Worm (Caenorhabditis elegans) whole organism, young adult: Measurements from ENCODE around the gene cul-5.

Experiments used
- C17E4.6 ChIP-seq: fragments of 200-800 bp; sonication (Bioruptor generic); IDR thresholded peaks from 2 replicates; pipeline ENCODE4 v1.3.6; 2022; ENCODE audit warnings: missing genetic modification reagents, missing genetic modification characterization, missing compliant biosample characterization
- F23B12.7 ChIP-seq: sonication (generic microtip); optimal IDR thresholded peaks from 2 replicates; lab custom pipeline; 2017; ENCODE audit warnings: missing genetic modification characterization, mild to moderate bottlenecking, missing compliant biosample characterization, antibody characterized with exemption, moderate library complexity; ENCODE audit not compliant: insufficient read depth
- F49E8.2 ChIP-seq: sonication (generic microtip); optimal IDR thresholded peaks from 3 replicates; lab custom pipeline; 2017; ENCODE audit warnings: missing genetic modification characterization, mild to moderate bottlenecking, missing compliant biosample characterization, antibody characterized with exemption, moderate library complexity; ENCODE audit not compliant: insufficient read depth
- F52B5.7 ChIP-seq: sonication (generic microtip); optimal IDR thresholded peaks from 2 replicates; lab custom pipeline; 2016; ENCODE audit warnings: mild to moderate bottlenecking, missing genetic modification characterization, missing compliant biosample characterization
- T07F8.4 ChIP-seq: sonication (generic microtip); optimal IDR thresholded peaks from 2 replicates; lab custom pipeline; 2016; ENCODE audit warnings: mild to moderate bottlenecking, missing genetic modification characterization, moderate library complexity, missing compliant biosample characterization
- Y67H2A.10 ChIP-seq: fragments of 200-800 bp; sonication (Bioruptor generic); conservative IDR thresholded peaks from 2 replicates; pipeline ENCODE4 v1.3.6; 2022; ENCODE audit warnings: missing genetic modification reagents, missing genetic modification characterization, missing compliant biosample characterization
- Y79H2A.3 ChIP-seq: fragments of 200-800 bp; sonication (Bioruptor generic); conservative IDR thresholded peaks from 2 replicates; pipeline ENCODE4 v1.3.6; 2022; ENCODE audit warnings: missing genetic modification reagents, missing genetic modification characterization, missing compliant biosample characterization
- Y95B8A.8 ChIP-seq: fragments of 200-800 bp; sonication (Bioruptor generic); IDR thresholded peaks from 2 replicates; pipeline ENCODE4 v1.3.6; 2022; ENCODE audit warnings: missing genetic modification reagents, missing genetic modification characterization, missing compliant biosample characterization
- athp-1 ChIP-seq: sonication (generic microtip); optimal IDR thresholded peaks from 2 replicates; lab custom pipeline; 2017; ENCODE audit warnings: mild to moderate bottlenecking, missing genetic modification characterization, missing compliant biosample characterization
- ceh-100 ChIP-seq: fragments of 200-800 bp; sonication (Bioruptor generic); IDR thresholded peaks from 2 replicates; pipeline ENCODE4 v1.3.6; 2022; ENCODE audit warnings: missing genetic modification reagents, missing genetic modification characterization, missing compliant biosample characterization
- dox-1 ChIP-seq: fragments of 200-800 bp; sonication (Bioruptor generic); IDR thresholded peaks from 2 replicates; pipeline ENCODE4 v1.3.6; 2022; ENCODE audit warnings: missing genetic modification reagents, missing genetic modification characterization, missing compliant biosample characterization
- dpff-1 ChIP-seq: sonication (generic microtip); optimal IDR thresholded peaks from 2 replicates; lab custom pipeline; 2017; ENCODE audit warnings: mild to moderate bottlenecking, missing genetic modification characterization, missing compliant biosample characterization
- ekl-4 ChIP-seq: fragments of 200-800 bp; sonication (Bioruptor generic); IDR thresholded peaks from 2 replicates; pipeline ENCODE4 v1.3.6; 2022; ENCODE audit warnings: missing genetic modification reagents, missing genetic modification characterization, missing compliant biosample characterization
- ets-4 ChIP-seq: fragments of 200-800 bp; sonication (Bioruptor generic); optimal IDR thresholded peaks from 2 replicates; lab custom pipeline; 2018; ENCODE audit warnings: mild to moderate bottlenecking, missing genetic modification characterization, missing compliant biosample characterization
- gei-17 ChIP-seq: fragments of 200-800 bp; sonication (Bioruptor generic); optimal IDR thresholded peaks from 2 replicates; lab custom pipeline; 2018; ENCODE audit warnings: mild to moderate bottlenecking, missing genetic modification characterization, missing compliant biosample characterization
- hmg-1.2 ChIP-seq: fragments of 200-800 bp; sonication (Bioruptor generic); IDR thresholded peaks from 2 replicates; pipeline ENCODE4 v1.3.6; 2022; ENCODE audit warnings: missing genetic modification reagents, missing genetic modification characterization, missing compliant biosample characterization
- lir-1 ChIP-seq: fragments of 200-800 bp; sonication (Bioruptor generic); conservative IDR thresholded peaks from 2 replicates; pipeline ENCODE4 v1.3.6; 2022; ENCODE audit warnings: missing genetic modification reagents, missing genetic modification characterization, missing compliant biosample characterization
- lsy-27 ChIP-seq: sonication (generic microtip); optimal IDR thresholded peaks from 2 replicates; lab custom pipeline; 2017; ENCODE audit warnings: missing genetic modification characterization, mild to moderate bottlenecking, missing compliant biosample characterization, antibody characterized with exemption, missing genotype, borderline replicate concordance; ENCODE audit not compliant: insufficient read depth
- madf-8 ChIP-seq: fragments of 200-800 bp; sonication (Bioruptor generic); conservative IDR thresholded peaks from 2 replicates; pipeline ENCODE4 v1.3.6; 2022; ENCODE audit warnings: missing genetic modification reagents, missing genetic modification characterization, missing compliant biosample characterization
- mes-4 ChIP-seq: sonication (generic microtip); optimal IDR thresholded peaks from 2 replicates; lab custom pipeline; 2016; ENCODE audit warnings: missing genotype, missing genetic modification characterization, missing compliant biosample characterization
- mxl-1 ChIP-seq: sonication (generic microtip); optimal IDR thresholded peaks from 2 replicates; lab custom pipeline; 2016; ENCODE audit warnings: missing genetic modification characterization, missing compliant biosample characterization
- nfya-1 ChIP-seq: sonication (generic microtip); optimal IDR thresholded peaks from 2 replicates; lab custom pipeline; 2017; ENCODE audit warnings: antibody characterized with exemption, missing compliant biosample characterization, missing genetic modification characterization, borderline replicate concordance; ENCODE audit not compliant: insufficient read depth
- nhr-179 ChIP-seq: sonication (generic microtip); optimal IDR thresholded peaks from 2 replicates; lab custom pipeline; 2016; ENCODE audit warnings: mild to moderate bottlenecking, missing genetic modification characterization, missing compliant biosample characterization
- nhr-80 ChIP-seq: sonication (generic microtip); optimal IDR thresholded peaks from 2 replicates; lab custom pipeline; 2016; ENCODE audit warnings: missing genetic modification characterization, missing compliant biosample characterization
- pha-4 ChIP-seq: fragments of 150-350 bp; sonication (generic microtip); optimal IDR thresholded peaks from 2 replicates; lab custom pipeline; 2014; ENCODE audit warnings: missing biosample characterization, missing genetic modification reagents, missing genetic modification characterization
- sea-2 ChIP-seq: fragments of 200-800 bp; sonication (Bioruptor generic); IDR thresholded peaks from 2 replicates; pipeline ENCODE4 v1.3.6; 2022; ENCODE audit warnings: missing genetic modification characterization, missing compliant biosample characterization
- snpc-3.4 ChIP-seq: sonication (generic microtip); optimal IDR thresholded peaks from 2 replicates; lab custom pipeline; 2017; ENCODE audit warnings: missing genetic modification characterization, mild to moderate bottlenecking, missing compliant biosample characterization, antibody characterized with exemption, moderate library complexity, missing genotype, missing genetic modification reagents
- sptf-2 ChIP-seq: fragments of 200-800 bp; sonication (Bioruptor generic); optimal IDR thresholded peaks from 2 replicates; lab custom pipeline; 2018; ENCODE audit warnings: mild to moderate bottlenecking, missing genetic modification characterization, missing compliant biosample characterization
- tbx-9 ChIP-seq: sonication (generic microtip); optimal IDR thresholded peaks from 2 replicates; lab custom pipeline; 2016; ENCODE audit warnings: borderline replicate concordance, missing genetic modification characterization, inconsistent platforms, missing compliant biosample characterization
- unc-130 ChIP-seq: sonication (generic microtip); optimal IDR thresholded peaks from 2 replicates; lab custom pipeline; 2016; ENCODE audit warnings: missing genetic modification reagents, missing genetic modification characterization, missing compliant biosample characterization
- xnd-1 ChIP-seq: sonication (generic microtip); optimal IDR thresholded peaks from 2 replicates; lab custom pipeline; 2016; ENCODE audit warnings: missing genotype, missing genetic modification reagents, missing genetic modification characterization, missing compliant biosample characterization
- zfh-2 ChIP-seq: fragments of 200-800 bp; sonication (Bioruptor generic); conservative IDR thresholded peaks from 2 replicates; pipeline ENCODE4 v1.3.6; 2022; ENCODE audit warnings: missing genetic modification reagents, missing genetic modification characterization, missing compliant biosample characterization
- zim-3 ChIP-seq: sonication (generic microtip); optimal IDR thresholded peaks from 2 replicates; lab custom pipeline; 2017; ENCODE audit warnings: mild to moderate bottlenecking, missing genetic modification characterization, moderate library complexity, missing compliant biosample characterization
- ztf-18 ChIP-seq: sonication (generic microtip); optimal IDR thresholded peaks from 2 replicates; lab custom pipeline; 2016; ENCODE audit warnings: missing genotype, mild to moderate bottlenecking, missing genetic modification characterization, missing compliant biosample characterization
- ztf-6 ChIP-seq: fragments of 200-800 bp; sonication (Bioruptor generic); IDR thresholded peaks from 2 replicates; pipeline ENCODE4 v1.3.6; 2022; ENCODE audit warnings: missing genetic modification reagents, missing genetic modification characterization, missing compliant biosample characterization

Gene cul-5

DNA sequence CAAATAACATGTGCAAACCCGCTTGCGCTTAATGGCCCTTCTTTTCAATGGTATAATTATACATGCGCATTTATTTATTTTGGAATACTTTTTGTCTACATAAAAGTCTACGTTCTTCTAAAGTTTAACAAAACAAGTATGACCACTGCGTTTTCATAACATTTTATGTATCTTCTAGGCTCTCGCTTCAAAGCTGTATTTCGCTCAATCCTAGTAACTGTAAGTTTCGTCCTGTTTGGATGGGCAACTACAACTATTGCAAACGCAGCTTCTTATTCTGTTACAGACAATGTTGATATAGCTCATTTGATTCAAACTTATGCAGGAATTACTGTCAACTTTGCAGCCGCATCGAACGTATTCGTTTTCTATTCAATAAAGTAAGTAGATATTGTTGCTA is 29.6 kb upstream of the cul-5 start, which contains the start of gene srsx-27:
Gene srsx-27 (plus strand): TSS at position 301 of the 400 bp plus-strand sequence.
- TF ChIP-seq sea-2 (GFP tag; lab: Robert Waterston, UW): no peak
- no peak for TF ChIP-seq nfya-1
- TF ChIP-seq ets-4 (GFP tag; lab: Kevin White, UChicago): no peak
- no peak for TF ChIP-seq tbx-9 (tag; lab: Kevin White, UChicago)
- TF ChIP-seq mes-4 (tag; lab: Kevin White, UChicago): no peak
- no peak for TF ChIP-seq F52B5.7
- TF ChIP-seq F23B12.7 (tag; lab: Kevin White, UChicago): no peak
- TF ChIP-seq lir-1 (GFP tag; lab: Robert Waterston, UW): no peak
- no peak for TF ChIP-seq Y67H2A.10 (GFP tag; lab: Robert Waterston, UW)
- no peak for TF ChIP-seq dox-1 (GFP tag; lab: Robert Waterston, UW)
- no peak for TF ChIP-seq zfh-2
- TF ChIP-seq ekl-4 (GFP tag; lab: Robert Waterston, UW): no peak
- no peak for TF ChIP-seq ztf-18 (tag; lab: Kevin White, UChicago)
- no peak for TF ChIP-seq dpff-1 (tag; lab: Kevin White, UChicago)
- no peak for TF ChIP-seq madf-8 (GFP tag; lab: Robert Waterston, UW)
- no peak for TF ChIP-seq nhr-80 (tag; lab: Kevin White, UChicago)
- no peak for TF ChIP-seq lsy-27 (tag; lab: Kevin White, UChicago)
- TF ChIP-seq Y79H2A.3: no peak
- TF ChIP-seq zim-3: no peak
- TF ChIP-seq, all 124 proteins: peak for 0

DNA sequence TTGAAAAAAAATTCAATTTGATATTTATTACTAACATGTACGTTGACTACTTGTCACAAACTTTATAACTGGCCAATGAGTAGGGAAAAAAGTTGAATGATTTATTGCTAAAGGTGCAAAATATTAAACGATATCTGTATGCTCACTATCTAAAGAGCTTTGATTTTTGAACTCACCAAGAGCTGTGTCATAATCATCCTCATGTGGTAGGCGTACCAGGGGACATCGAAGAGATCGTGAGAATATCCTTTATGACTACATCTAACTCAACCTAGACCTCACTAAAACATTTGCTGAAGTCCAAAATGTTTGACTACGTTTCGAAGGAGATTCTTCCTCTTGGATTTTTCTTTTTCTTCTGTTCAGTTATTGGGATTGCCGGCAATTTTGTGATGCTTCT is 27.1 kb upstream of the cul-5 start, which contains the start of gene srsx-28:
Gene srsx-28 (plus strand): TSS at position 301 of the 400 bp plus-strand sequence.
- no peak for TF ChIP-seq F23B12.7 (tag; lab: Kevin White, UChicago)
- no peak for TF ChIP-seq ztf-18 (tag; lab: Kevin White, UChicago)
- no peak for TF ChIP-seq snpc-3.4 (tag; lab: Kevin White, UChicago)
- TF ChIP-seq C17E4.6: no peak
- no peak for TF ChIP-seq mxl-1 (tag; lab: Kevin White, UChicago)
- no peak for TF ChIP-seq mes-4 (tag; lab: Kevin White, UChicago)
- no peak for TF ChIP-seq ztf-6 (GFP tag; lab: Robert Waterston, UW)
- no peak for TF ChIP-seq T07F8.4 (tag; lab: Kevin White, UChicago)
- no peak for TF ChIP-seq gei-17 (GFP tag; lab: Kevin White, UChicago)
- TF ChIP-seq nhr-179: no peak
- TF ChIP-seq unc-130: no peak
- no peak for TF ChIP-seq xnd-1 (tag; lab: Kevin White, UChicago)
- TF ChIP-seq, all 124 proteins: peak for 0

DNA sequence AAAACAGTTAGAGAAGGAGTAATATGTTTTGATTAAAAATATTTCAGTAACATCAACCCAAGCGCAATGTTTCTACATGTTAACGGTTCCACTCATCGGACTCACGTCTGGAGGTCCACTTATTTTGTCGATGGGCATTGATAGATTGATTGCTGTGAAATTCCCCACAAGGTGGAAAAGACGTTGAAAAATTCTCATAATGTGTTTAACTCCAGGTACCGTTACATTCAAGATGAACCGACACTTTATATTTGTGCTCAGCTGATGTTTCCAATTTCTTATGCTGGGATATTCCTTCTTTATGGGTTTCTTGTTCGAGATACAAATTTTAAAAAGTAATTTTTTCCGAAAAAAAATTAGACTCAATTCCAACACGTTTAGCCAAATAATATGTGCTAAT is 26.3 kb upstream of the cul-5 start:
- TF ChIP-seq athp-1 (tag; lab: Kevin White, UChicago) (no peak), Y95B8A.8 (GFP tag; lab: Robert Waterston, UW) (no peak), T07F8.4 (tag; lab: Kevin White, UChicago) (no peak), ets-4 (GFP tag; lab: Kevin White, UChicago) (no peak), sptf-2 (no peak)

DNA sequence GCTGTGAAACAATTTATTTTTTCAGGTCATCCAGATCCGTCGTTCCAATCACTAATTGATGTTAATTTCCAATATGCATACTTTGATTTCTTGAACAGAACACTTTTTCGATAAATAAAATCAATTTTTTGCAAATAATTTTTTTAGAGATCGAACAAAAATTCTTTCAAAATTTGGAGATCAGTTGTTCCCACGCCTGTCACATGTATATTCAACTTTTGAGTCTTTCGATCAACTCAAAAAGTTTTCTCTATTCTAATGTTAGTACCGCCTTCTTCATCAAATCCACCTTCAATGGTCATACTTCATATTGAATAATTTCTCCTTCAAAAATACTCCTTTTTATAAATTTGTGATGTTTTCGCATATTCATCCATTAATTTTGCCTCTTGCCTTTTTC is 24.6 kb upstream of the cul-5 start, which contains the start of gene srsx-29:
Gene srsx-29 (plus strand): TSS at position 301 of the 400 bp plus-strand sequence.
- TF ChIP-seq hmg-1.2 (GFP tag; lab: Robert Waterston, UW): no peak
- TF ChIP-seq ceh-100: no peak
- no peak for TF ChIP-seq tbx-9 (tag; lab: Kevin White, UChicago)
- TF ChIP-seq pha-4: no peak
- no peak for TF ChIP-seq T07F8.4 (tag; lab: Kevin White, UChicago)
- no peak for TF ChIP-seq F49E8.2 (tag; lab: Kevin White, UChicago)
